Worm (Caenorhabditis elegans) whole organism, midembryonic: ENCODE data around the gene cdd-1.
A peak's percentile ranks its signal among the peaks of the same experiment; 100 is the strongest.

Experiments
- T22C8.4 ChIP-seq: fragments of 200-800 bp; sonication (Bioruptor generic); IDR thresholded peaks from 2 replicates; pipeline ENCODE4 v1.3.6; 2022; ENCODE audit warnings: missing genetic modification characterization, missing compliant biosample characterization
- cog-1 ChIP-seq: sonication (generic microtip); optimal IDR thresholded peaks from 2 replicates; lab custom pipeline; 2016; ENCODE audit warnings: missing genetic modification characterization, missing compliant biosample characterization
- flt-1 ChIP-seq: fragments of 200-800 bp; sonication (Bioruptor generic); IDR thresholded peaks from 2 replicates; pipeline ENCODE4 v1.3.6; 2022; ENCODE audit warnings: missing genetic modification characterization, missing compliant biosample characterization
- klf-2 ChIP-seq: fragments of 200-800 bp; sonication (Bioruptor generic); conservative IDR thresholded peaks from 2 replicates; pipeline ENCODE4 v1.3.6; 2022; ENCODE audit warnings: missing genetic modification reagents, missing genetic modification characterization, missing compliant biosample characterization
- med-1 ChIP-seq: sonication (generic microtip); optimal IDR thresholded peaks from 2 replicates; lab custom pipeline; 2017; ENCODE audit warnings: missing genetic modification characterization, mild to moderate bottlenecking, missing compliant biosample characterization, antibody characterized with exemption, missing genetic modification reagents; ENCODE audit not compliant: insufficient read depth
- ref-1 ChIP-seq: fragments of 200-800 bp; sonication (Bioruptor generic); conservative IDR thresholded peaks from 2 replicates; pipeline ENCODE4 v1.3.6; 2022; ENCODE audit warnings: missing genetic modification reagents, missing genetic modification characterization, missing compliant biosample characterization
- tab-1 ChIP-seq: fragments of 200-800 bp; sonication (Bioruptor generic); IDR thresholded peaks from 2 replicates; pipeline ENCODE4 v1.3.6; 2022; ENCODE audit warnings: missing genetic modification characterization, missing compliant biosample characterization
- ztf-23 ChIP-seq: fragments of 200-800 bp; sonication (Bioruptor generic); IDR thresholded peaks from 2 replicates; pipeline ENCODE4 v1.3.6; 2022; ENCODE audit warnings: missing genetic modification reagents, missing genetic modification characterization, missing compliant biosample characterization
- ztf-29 ChIP-seq: fragments of 200-800 bp; sonication (Bioruptor generic); IDR thresholded peaks from 2 replicates; pipeline ENCODE4 v1.3.6; 2022; ENCODE audit warnings: missing genetic modification reagents, missing genetic modification characterization, missing compliant biosample characterization

Gene cdd-1

DNA sequence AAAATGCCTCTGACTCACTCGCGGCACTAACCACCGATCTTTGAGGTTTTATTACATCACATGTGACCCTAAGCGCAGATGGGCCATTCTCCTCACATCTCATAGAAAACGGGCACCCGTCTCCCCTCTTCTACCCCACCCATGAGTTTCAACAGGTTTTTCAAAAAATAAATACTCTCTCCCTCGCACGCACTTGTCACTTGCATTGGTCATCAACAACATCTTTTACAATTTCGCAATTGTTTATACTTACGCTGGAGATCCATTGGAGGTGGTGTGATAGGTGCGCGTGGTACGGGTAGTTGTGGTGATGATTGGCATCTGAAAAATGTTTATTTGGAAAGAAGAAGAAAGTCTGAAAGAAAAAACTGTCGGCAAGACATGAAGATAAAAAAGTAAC is 25.0 kb upstream of the cdd-1 start, which contains the start of gene M60.4:
Gene M60.4, minus strand, starts transcription at position 321 of the 400 bp plus-strand sequence.
- TF ChIP-seq ref-1 = no peak
- TF ChIP-seq T22C8.4 = no peak
- no peak for TF ChIP-seq med-1
- no peak for TF ChIP-seq ztf-23 (GFP tag; lab: Robert Waterston, UW)
- no peak for TF ChIP-seq klf-2
- no peak for TF ChIP-seq flt-1 (GFP tag; lab: Robert Waterston, UW)
- no peak for TF ChIP-seq ztf-29 (GFP tag; lab: Robert Waterston, UW)
- no peak for TF ChIP-seq tab-1
- no peak for TF ChIP-seq cog-1 (tag; lab: Kevin White, UChicago)

DNA sequence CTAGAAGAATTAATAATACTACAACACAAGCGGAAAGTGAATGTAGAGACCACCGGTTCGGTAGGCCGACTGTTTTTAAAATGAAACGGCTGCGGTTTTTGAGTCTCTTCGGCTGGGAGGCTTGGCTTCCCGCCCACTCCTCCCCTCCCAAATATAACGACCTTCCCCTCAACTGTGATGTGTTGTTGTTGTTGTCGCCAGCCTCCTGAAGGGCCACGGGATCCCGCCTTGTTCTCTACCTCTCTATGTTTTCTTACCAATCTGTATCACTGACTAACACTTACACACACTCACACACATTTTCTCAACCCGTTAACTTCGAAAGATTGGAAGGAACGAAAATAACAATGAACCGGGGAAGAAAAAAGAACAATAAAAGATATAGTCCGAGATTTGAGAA is 22.6 kb upstream of the cdd-1 start:
- TF ChIP-seq med-1 (no peak), klf-2 (no peak), cog-1 (tag; lab: Kevin White, UChicago) (no peak), tab-1 (no peak), ref-1 (no peak), ztf-29 (GFP tag; lab: Robert Waterston, UW) (no peak), T22C8.4 (no peak), ztf-23 (GFP tag; lab: Robert Waterston, UW) (no peak)

DNA sequence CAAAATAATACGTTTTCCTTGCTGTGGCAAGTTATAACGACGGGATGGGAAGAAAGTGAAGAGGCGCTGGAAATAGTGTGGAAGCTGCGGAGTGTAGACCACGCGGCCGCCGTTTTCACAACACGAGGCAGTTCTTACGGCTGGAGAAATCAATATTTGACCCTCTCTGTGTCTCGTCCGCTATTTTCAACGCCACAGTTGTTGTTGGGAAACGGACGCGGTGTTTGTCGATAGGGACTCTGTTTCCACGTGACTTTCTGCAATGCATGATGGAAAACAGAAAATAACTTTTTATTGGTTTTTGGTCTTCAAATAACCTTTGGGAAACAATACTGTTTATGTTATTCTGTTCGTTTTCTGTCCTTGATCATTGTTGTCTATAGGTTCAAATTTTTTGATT is 20.9 kb upstream of the cdd-1 start, which contains the start of gene K02A6.3:
Gene K02A6.3, minus strand, starts transcription at position 74 of the 400 bp plus-strand sequence.
- 0 out of 2 replicates have a peak, but pooled peaks have one; percentile 36 for TF ChIP-seq flt-1 (GFP tag; lab: Robert Waterston, UW)
- TF ChIP-seq T22C8.4 = peak; percentile 83
- no peak for TF ChIP-seq med-1
- TF ChIP-seq cog-1 (tag; lab: Kevin White, UChicago) = peak; percentile 50

DNA sequence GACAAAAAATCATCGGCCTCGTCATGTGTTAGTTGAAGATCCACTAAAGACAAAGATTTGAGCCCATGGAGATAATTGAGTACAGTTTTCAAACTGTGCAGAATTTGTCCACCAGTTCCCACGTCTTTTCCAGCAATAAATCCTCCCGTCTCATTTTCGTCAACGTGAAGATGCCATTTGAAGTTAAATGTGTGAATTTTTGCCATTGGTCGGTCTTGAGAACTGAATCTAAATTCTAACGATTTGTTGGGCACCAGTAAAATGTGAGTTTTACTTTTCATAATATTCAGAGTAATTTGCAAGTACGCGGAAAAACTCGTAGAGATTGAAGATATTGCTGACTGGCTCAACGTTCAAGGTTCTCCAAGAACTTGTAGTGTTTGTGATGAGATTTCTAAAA is 19.6 kb upstream of the cdd-1 start:
- TF ChIP-seq tab-1 (no peak), cog-1 (tag; lab: Kevin White, UChicago) (no peak), klf-2 (no peak), ztf-23 (GFP tag; lab: Robert Waterston, UW) (no peak), ztf-29 (GFP tag; lab: Robert Waterston, UW) (no peak), T22C8.4 (no peak), flt-1 (GFP tag; lab: Robert Waterston, UW) (no peak), ref-1 (no peak), med-1 (no peak)

DNA sequence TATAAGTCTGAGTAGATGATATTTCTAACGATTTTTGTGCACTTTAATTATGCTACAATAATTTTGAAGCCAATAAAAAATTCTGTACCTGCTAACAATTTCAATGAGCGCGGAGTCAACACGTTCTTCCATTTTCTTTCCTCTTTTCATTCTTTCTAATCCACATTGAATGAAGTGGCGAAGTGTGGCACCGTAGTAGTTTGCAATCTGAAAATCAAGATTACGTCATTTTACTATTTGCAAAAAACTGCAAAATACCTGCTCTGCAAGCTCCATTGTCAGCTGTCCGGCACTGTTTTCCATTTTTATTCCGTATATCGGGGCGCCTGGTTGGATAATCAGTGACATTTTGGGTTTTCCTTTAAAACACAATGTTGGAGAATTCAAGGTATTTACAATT is 18.3 kb upstream of the cdd-1 start:
- no peak for TF ChIP-seq ztf-23 (GFP tag; lab: Robert Waterston, UW)
- no peak for TF ChIP-seq cog-1 (tag; lab: Kevin White, UChicago)
- TF ChIP-seq ztf-29 (GFP tag; lab: Robert Waterston, UW) = no peak
- TF ChIP-seq flt-1 (GFP tag; lab: Robert Waterston, UW) = no peak
- TF ChIP-seq klf-2 = no peak
- no peak for TF ChIP-seq tab-1
- TF ChIP-seq med-1 = no peak
- TF ChIP-seq T22C8.4 = no peak
- TF ChIP-seq ref-1 = no peak

DNA sequence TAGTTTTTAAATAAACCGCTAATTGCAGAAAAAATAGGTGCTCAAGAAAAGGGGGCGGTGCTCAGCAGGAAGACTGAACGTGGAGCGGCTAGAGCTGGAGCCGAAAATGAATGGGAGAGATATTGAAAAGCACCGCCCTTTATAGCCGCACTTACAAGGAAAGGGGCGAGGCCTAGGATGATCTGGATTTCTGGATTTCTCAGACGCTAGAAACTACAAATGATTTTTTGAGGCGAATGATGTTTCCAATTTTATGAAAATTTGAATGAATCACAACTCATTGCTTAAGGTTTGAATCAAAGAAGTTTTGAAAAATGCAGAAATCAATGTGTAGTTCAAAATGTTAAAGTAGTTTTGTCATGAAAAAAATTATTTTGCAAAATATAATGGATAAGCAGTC is 14.0 kb upstream of the cdd-1 start, which contains the start of gene K02A6.2:
Gene K02A6.2, minus strand, starts transcription at position 101 of the 400 bp plus-strand sequence.
- TF ChIP-seq tab-1 = no peak
- no peak for TF ChIP-seq med-1
- TF ChIP-seq klf-2 = no peak
- TF ChIP-seq flt-1 (GFP tag; lab: Robert Waterston, UW) = no peak
- TF ChIP-seq cog-1 (tag; lab: Kevin White, UChicago) = no peak
- no peak for TF ChIP-seq ref-1
- TF ChIP-seq T22C8.4 = no peak
- no peak for TF ChIP-seq ztf-23 (GFP tag; lab: Robert Waterston, UW)

DNA sequence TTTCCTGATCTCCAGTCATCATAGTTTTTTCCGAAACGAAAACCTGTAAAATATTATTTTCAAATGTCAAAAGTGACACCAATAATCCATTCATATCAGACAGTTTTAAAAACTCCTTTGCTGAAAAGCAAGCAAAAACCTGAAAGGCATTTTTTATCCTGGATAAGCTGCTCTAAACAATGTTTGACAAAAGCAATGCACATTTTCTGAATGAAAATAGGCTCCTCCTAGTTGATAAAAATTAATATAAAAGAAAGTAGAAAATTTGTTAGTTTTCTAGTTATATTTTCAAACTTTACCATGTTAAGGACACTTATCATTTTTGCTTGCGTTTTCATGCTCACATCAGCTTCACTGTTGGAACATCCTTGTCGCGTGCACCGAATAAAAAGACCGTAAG is 8.5 kb upstream of the cdd-1 start, which contains the start of gene K02A6.1:
Gene K02A6.1, plus strand, starts transcription at position 301 of the 400 bp plus-strand sequence.
- TF ChIP-seq T22C8.4 (no peak), ztf-23 (GFP tag; lab: Robert Waterston, UW) (no peak), ztf-29 (GFP tag; lab: Robert Waterston, UW) (no peak), klf-2 (no peak), cog-1 (tag; lab: Kevin White, UChicago) (no peak), flt-1 (GFP tag; lab: Robert Waterston, UW) (no peak), med-1 (no peak), tab-1 (no peak), ref-1 (no peak)

DNA sequence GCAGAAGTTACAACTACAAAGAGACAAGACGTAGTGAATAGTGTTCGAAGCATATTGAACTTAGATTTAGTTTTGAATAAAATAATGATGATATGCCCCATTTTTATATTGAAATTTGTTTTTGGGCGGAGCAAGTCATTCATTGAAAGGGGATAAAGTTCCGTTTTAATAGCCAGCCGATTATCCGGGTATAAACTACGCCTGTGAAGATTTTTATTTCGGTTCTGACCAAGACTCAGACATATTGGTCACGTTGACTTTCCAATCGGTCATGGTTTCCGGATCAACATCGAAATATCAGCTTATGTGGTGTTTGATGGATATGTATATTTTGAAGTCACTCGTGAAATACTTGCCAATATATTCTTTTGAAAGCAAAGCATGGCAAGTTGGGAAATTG is 7.7 kb upstream of the cdd-1 start, which contains the start of gene K02A6.4:
Gene K02A6.4, minus strand, starts transcription at position 101 of the 400 bp plus-strand sequence.
- no peak for TF ChIP-seq cog-1 (tag; lab: Kevin White, UChicago)
- TF ChIP-seq med-1 = no peak
- TF ChIP-seq flt-1 (GFP tag; lab: Robert Waterston, UW) = no peak
- no peak for TF ChIP-seq ztf-23 (GFP tag; lab: Robert Waterston, UW)
- no peak for TF ChIP-seq klf-2
- no peak for TF ChIP-seq T22C8.4
- TF ChIP-seq ref-1 = no peak

DNA sequence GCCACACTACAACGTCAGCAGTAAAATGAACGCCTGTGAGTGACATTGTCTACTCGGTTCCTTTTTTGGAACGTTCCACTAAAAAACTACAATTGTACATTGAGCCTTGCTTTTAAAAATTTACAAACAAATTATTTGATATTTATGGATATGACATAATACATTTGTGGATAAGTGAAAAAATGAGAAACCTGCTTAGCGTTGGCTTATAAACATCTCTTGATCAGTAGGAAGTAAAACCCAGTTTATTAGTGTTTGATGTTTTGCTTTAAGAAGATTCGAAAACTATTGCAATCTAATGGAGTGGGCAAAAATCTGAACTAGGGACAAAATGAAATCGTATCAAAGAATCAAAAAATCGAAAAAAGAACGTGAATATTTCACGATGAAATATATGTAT is 6.0 kb upstream of the cdd-1 start:
- TF ChIP-seq ztf-23 (GFP tag; lab: Robert Waterston, UW) = no peak
- no peak for TF ChIP-seq cog-1 (tag; lab: Kevin White, UChicago)
- TF ChIP-seq tab-1 = no peak
- TF ChIP-seq flt-1 (GFP tag; lab: Robert Waterston, UW) = no peak
- no peak for TF ChIP-seq med-1
- TF ChIP-seq T22C8.4 = no peak
- no peak for TF ChIP-seq klf-2
- TF ChIP-seq ref-1 = no peak
- no peak for TF ChIP-seq ztf-29 (GFP tag; lab: Robert Waterston, UW)

DNA sequence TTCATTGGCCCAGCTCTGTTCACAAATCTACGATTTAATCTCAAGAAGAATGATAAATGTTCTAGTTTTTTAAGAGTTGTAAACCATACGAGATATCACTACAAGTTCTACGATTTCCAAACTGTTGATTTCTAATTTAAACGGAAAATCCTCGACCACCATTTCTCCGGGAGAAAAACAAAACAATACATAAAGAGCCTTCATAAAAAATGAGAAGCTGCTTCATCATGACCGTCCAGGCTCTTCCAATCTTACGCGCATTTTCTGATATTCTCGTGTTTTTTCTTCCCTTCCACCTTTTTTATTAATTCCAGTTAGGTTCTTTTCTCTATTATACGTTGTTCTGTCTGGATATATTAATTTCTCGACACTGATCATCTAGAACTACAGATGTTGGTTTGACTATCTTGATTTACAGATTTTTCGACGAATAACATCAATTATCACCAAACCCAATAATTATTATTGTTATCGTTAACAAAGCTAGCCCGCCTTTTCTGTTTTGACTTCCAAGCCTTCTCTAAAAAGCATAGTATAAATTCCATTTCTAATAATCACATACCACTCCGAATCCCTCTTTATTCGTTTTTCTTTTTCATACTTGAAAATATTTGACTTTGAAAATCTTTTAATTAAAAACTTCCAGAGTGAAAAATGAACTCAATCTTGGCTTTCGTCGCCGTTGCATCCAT is 3.6 kb upstream of the cdd-1 start, which contains the start of gene C47D2.1:
Gene C47D2.1, plus strand, starts transcription at position 642 of the 692 bp plus-strand sequence.
- TF ChIP-seq T22C8.4 = no peak
- no peak for TF ChIP-seq tab-1
- no peak for TF ChIP-seq klf-2
- no peak for TF ChIP-seq ztf-29 (GFP tag; lab: Robert Waterston, UW)
- TF ChIP-seq med-1 = no peak
- no peak for TF ChIP-seq cog-1 (tag; lab: Kevin White, UChicago)
- no peak for TF ChIP-seq ref-1
- no peak for TF ChIP-seq ztf-23 (GFP tag; lab: Robert Waterston, UW)
- no peak for TF ChIP-seq flt-1 (GFP tag; lab: Robert Waterston, UW)
